Worm (Caenorhabditis elegans): ENCODE results near the gene C05B5.17.

DNA sequence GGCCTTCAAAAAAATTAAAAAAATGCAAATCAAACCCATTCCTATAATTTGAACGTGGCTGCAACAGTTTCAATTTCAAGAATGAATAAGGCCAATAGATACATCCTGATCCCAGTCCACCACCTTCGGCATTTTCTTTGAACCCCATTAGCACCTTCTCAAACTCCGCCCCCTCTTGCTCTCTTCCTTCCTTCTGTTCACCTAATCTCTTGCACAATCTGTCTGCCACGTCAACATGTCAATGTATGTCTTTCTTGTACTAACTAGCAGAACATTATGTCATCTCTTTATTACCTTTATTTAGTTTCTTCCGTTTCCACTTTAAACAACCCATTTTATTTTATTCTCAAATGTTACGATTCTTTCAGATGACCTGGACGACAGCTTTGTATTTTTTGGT is 5.6 kb downstream of the C05B5.17 start, which contains the start of gene C05B5.4:
- TF ChIP-seq nhr-11 (tag; optimal IDR thresholded peaks at IDR 0.05) (no peak), grh-1 (GFP tag; IDR thresholded peaks at IDR 0.05) (no peak), skn-1 (tag; optimal IDR thresholded peaks at IDR 0.05) (no peak)
